Worm (Caenorhabditis elegans) whole organism, midembryonic: Measurements from ENCODE around the gene nemt-1.
A peak's percentile ranks its signal among the peaks of the same experiment; 100 is the strongest.

Experiments
- T22C8.4 ChIP-seq: fragments of 200-800 bp; sonication (Bioruptor generic); IDR thresholded peaks from 2 replicates; pipeline ENCODE4 v1.3.6; 2022; ENCODE audit warnings: missing genetic modification characterization, missing compliant biosample characterization
- cog-1 ChIP-seq: sonication (generic microtip); optimal IDR thresholded peaks from 2 replicates; lab custom pipeline; 2016; ENCODE audit warnings: missing genetic modification characterization, missing compliant biosample characterization
- flt-1 ChIP-seq: fragments of 200-800 bp; sonication (Bioruptor generic); IDR thresholded peaks from 2 replicates; pipeline ENCODE4 v1.3.6; 2022; ENCODE audit warnings: missing genetic modification characterization, missing compliant biosample characterization
- klf-2 ChIP-seq: fragments of 200-800 bp; sonication (Bioruptor generic); conservative IDR thresholded peaks from 2 replicates; pipeline ENCODE4 v1.3.6; 2022; ENCODE audit warnings: missing genetic modification reagents, missing genetic modification characterization, missing compliant biosample characterization
- med-1 ChIP-seq: sonication (generic microtip); optimal IDR thresholded peaks from 2 replicates; lab custom pipeline; 2017; ENCODE audit warnings: missing genetic modification characterization, mild to moderate bottlenecking, missing compliant biosample characterization, antibody characterized with exemption, missing genetic modification reagents; ENCODE audit not compliant: insufficient read depth
- ref-1 ChIP-seq: fragments of 200-800 bp; sonication (Bioruptor generic); conservative IDR thresholded peaks from 2 replicates; pipeline ENCODE4 v1.3.6; 2022; ENCODE audit warnings: missing genetic modification reagents, missing genetic modification characterization, missing compliant biosample characterization
- tab-1 ChIP-seq: fragments of 200-800 bp; sonication (Bioruptor generic); IDR thresholded peaks from 2 replicates; pipeline ENCODE4 v1.3.6; 2022; ENCODE audit warnings: missing genetic modification characterization, missing compliant biosample characterization
- ztf-23 ChIP-seq: fragments of 200-800 bp; sonication (Bioruptor generic); IDR thresholded peaks from 2 replicates; pipeline ENCODE4 v1.3.6; 2022; ENCODE audit warnings: missing genetic modification reagents, missing genetic modification characterization, missing compliant biosample characterization
- ztf-29 ChIP-seq: fragments of 200-800 bp; sonication (Bioruptor generic); IDR thresholded peaks from 2 replicates; pipeline ENCODE4 v1.3.6; 2022; ENCODE audit warnings: missing genetic modification reagents, missing genetic modification characterization, missing compliant biosample characterization

The nemt-1 gene

DNA sequence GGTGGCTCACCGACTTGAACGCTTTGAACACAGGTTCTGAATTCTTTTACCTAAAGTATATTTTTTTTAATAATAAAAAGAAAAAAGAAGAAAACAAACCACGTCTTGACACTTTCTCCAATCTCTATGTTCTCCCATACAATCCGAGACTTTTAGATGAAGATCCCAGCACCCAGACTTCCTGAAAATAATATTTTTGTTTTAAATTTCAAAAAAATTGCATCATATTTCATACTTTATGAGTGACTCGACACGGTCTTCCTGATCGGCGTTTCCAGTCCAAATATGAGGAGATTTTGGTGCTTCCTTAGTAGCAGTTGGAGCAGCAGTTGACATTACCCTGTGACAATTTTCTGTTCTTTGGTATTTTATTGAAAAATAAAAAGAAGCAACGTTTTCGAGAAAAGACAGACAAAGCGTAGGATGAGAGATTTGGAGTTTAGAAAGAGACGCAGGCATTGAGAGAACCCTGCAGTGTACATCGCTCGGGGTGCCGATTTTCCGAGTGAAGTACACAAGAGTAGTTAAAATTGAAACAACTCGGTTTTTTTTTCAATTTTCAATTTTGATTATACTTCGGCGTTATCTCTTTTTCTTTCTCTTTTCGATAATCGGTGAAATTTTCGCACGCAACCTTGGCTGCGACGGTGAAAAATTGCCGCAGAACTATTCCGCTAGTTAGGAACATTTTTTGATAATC, 16.5 kb upstream of the nemt-1 start, which contains the start of the genes coa-4 and T20D3.14:
TSS of gene coa-4 (minus strand) at position 51 of the 700 bp plus-strand sequence.
TSS of gene T20D3.14 (minus strand) at position 358 of the 700 bp plus-strand sequence.
- no peak for TF ChIP-seq ztf-29 (GFP tag; lab: Robert Waterston, UW)
- no peak for TF ChIP-seq flt-1 (GFP tag; lab: Robert Waterston, UW)
- no peak for TF ChIP-seq T22C8.4
- no peak for TF ChIP-seq cog-1
- no peak for TF ChIP-seq ztf-23 (GFP tag; lab: Robert Waterston, UW)
- no peak for TF ChIP-seq med-1 (GFP tag; lab: Kevin White, UChicago)
- no peak for TF ChIP-seq tab-1 (GFP tag; lab: Robert Waterston, UW)
- no peak for TF ChIP-seq klf-2 (GFP tag; lab: Robert Waterston, UW)
- TF ChIP-seq ref-1 (GFP tag; lab: Robert Waterston, UW), result no peak

DNA sequence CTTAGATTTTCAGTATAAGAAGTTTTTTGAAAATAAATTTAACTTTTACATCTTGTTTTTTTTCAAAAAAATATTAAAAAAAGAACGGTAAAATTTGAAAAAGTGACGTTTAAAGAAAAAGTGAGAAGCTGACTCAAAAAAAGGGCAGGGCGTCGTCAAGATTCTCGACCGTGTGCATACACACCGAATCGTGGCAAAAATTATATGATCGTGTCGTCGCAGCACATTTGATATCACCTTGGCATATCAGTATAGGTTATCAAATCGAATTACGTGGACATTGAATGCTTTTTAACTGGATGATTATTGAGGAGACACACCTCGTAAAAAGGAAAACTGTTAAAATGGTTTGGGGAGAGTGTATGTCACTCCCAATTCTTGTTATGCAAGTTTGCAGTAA, 13.8 kb upstream of the nemt-1 start:
- TF ChIP-seq ref-1 (GFP tag; lab: Robert Waterston, UW) (no peak), flt-1 (GFP tag; lab: Robert Waterston, UW) (no peak), ztf-23 (GFP tag; lab: Robert Waterston, UW) (no peak), klf-2 (GFP tag; lab: Robert Waterston, UW) (no peak), med-1 (GFP tag; lab: Kevin White, UChicago) (no peak), tab-1 (GFP tag; lab: Robert Waterston, UW) (no peak), ztf-29 (GFP tag; lab: Robert Waterston, UW) (no peak), cog-1 (no peak), T22C8.4 (no peak)

DNA sequence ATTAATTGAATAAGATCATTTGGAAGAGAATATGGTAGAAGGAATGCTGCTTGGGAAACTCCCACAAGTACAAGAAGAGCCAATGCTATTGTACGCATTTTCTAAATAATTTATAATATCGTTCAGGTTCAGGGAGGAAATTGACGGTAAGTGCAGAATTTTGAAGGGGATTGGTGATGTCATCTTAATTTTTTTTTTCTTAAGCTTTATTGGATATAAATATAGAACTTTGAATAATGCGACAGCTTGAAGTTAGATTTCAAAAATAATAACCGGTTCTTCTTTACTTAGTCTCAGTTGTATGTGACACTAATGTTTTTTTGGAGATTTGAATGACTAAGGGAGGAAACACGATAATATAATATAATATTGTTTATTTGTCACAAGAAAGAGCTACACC, 11.5 kb upstream of the nemt-1 start, which contains the start of gene nspg-7.1:
TSS of gene nspg-7.1 (minus strand) at position 101 of the 400 bp plus-strand sequence.
- TF ChIP-seq cog-1 (no peak), ztf-23 (GFP tag; lab: Robert Waterston, UW) (no peak), klf-2 (GFP tag; lab: Robert Waterston, UW) (no peak), med-1 (GFP tag; lab: Kevin White, UChicago) (no peak), flt-1 (GFP tag; lab: Robert Waterston, UW) (no peak), tab-1 (GFP tag; lab: Robert Waterston, UW) (no peak), T22C8.4 (no peak), ref-1 (GFP tag; lab: Robert Waterston, UW) (no peak), ztf-29 (GFP tag; lab: Robert Waterston, UW) (no peak)

DNA sequence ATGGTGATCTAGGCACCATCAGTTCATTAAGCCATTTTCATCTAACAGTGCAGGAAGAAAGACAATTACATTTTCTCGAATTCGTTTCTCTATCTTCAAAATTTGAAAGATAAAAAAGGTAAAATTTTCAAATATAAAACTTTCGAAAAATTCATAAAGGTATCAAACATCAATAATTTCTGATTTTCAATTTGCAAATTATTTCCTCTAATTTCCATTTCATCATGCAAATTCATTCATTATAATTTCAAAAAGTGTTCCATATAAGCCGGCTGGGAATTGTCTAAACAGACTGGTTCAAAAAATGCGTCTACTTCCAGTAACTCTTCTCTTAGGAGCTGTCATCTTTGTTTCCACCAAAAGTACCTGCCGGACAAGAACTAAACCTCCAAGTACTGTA, 8.5 kb upstream of the nemt-1 start, which contains the start of gene clec-183:
TSS of gene clec-183 (plus strand) at position 301 of the 400 bp plus-strand sequence.
- no peak for TF ChIP-seq ztf-23 (GFP tag; lab: Robert Waterston, UW)
- TF ChIP-seq cog-1, result no peak
- no peak for TF ChIP-seq T22C8.4
- TF ChIP-seq tab-1 (GFP tag; lab: Robert Waterston, UW), result no peak
- no peak for TF ChIP-seq ztf-29 (GFP tag; lab: Robert Waterston, UW)
- TF ChIP-seq med-1 (GFP tag; lab: Kevin White, UChicago), result no peak
- TF ChIP-seq ref-1 (GFP tag; lab: Robert Waterston, UW), result no peak
- TF ChIP-seq klf-2 (GFP tag; lab: Robert Waterston, UW), result no peak
- no peak for TF ChIP-seq flt-1 (GFP tag; lab: Robert Waterston, UW)

DNA sequence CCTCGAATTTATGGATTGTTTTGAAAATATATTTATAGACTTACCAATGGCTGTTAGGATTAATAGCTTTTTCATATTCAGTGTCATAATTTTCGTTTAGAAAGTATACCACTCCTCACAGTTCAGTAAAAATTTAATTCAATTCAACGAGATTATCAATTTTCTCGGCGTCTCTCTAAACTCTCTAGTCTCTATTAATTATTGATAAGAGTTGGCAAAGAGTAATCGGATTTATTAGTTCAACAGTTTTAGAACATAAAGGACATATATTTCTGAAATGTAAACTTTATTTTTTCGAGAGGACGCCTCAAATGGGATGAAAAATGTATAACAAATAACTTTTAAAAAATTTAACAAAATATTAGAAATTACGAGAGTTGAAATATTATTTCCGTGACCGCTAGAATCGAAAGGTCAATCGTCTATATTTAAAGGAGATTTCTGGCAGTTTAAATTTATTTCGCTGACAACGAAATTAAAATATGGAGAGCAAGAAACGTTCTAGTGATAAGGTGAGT, 4.8 kb upstream of the nemt-1 start, which contains the start of the genes nspg-11 and F49C12.15:
TSS of gene nspg-11 (minus strand) at position 101 of the 518 bp plus-strand sequence.
TSS of gene F49C12.15 (plus strand) at position 468 of the 518 bp plus-strand sequence.
- no peak for TF ChIP-seq T22C8.4
- TF ChIP-seq ztf-29 (GFP tag; lab: Robert Waterston, UW), result no peak
- TF ChIP-seq med-1 (GFP tag; lab: Kevin White, UChicago), result no peak
- no peak for TF ChIP-seq cog-1
- no peak for TF ChIP-seq ztf-23 (GFP tag; lab: Robert Waterston, UW)
- no peak for TF ChIP-seq klf-2 (GFP tag; lab: Robert Waterston, UW)
- TF ChIP-seq tab-1 (GFP tag; lab: Robert Waterston, UW), result no peak
- TF ChIP-seq flt-1 (GFP tag; lab: Robert Waterston, UW), result no peak
- TF ChIP-seq ref-1 (GFP tag; lab: Robert Waterston, UW), result no peak

DNA sequence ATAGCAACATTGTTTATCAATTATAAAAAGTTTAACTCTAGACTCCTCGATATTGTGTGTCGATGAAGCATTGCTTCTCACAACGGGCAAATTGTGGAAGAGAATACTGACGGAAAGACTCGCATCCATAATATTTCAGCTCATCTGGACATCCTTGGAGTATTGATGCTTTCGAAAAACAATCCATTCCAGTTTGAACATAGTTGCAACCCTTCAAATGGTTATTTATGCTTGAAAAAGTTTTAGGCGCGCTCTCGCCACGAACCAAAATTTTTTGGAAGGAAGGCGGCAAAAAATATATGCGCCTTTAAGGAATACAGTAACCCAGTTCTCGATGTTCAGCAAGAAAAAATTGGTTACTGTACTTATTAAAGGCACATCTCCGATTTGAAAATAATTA, 3.2 kb upstream of the nemt-1 start:
- TF ChIP-seq med-1 (GFP tag; lab: Kevin White, UChicago), result no peak
- no peak for TF ChIP-seq tab-1 (GFP tag; lab: Robert Waterston, UW)
- no peak for TF ChIP-seq T22C8.4

DNA sequence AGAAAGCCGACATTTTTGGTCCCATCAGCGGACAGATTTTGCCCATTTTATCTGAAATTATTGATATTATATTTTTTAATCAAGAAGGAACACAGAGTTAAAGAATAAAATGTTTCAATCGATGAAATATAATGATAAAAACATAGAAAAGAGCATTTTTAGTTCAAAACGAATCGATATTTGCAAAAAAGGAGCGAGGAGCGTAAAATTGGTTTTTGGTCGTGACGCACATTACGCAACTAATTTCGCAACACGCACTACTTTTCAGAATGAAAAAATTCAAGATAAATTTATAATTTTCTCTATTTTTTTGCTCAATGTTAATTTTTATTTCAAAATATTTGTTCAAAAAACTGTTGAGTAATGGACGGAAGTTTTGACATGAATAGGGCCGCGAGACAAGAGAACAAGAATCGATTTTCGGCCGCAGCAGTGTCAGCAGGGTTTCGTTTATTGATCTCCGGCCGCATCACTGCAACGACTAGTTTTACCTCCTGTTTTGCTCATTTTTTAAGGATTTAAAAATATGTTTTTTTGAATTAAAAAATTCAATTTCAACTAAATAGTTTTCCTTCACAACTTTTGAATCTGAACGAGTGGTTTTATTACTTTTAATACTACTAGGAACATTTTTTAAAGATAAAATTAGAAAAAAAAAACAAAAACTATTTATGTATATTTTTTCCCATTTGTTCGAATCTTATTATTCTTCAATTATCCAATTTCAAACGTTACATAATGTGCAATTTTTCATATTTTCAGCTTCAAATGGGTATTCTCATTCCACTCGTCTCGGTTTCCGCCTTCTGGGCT, 2.0 kb upstream of the nemt-1 start, which contains the start of the genes F49C12.12 and vha-17:
TSS of gene F49C12.12 (minus strand) at position 51 of the 813 bp plus-strand sequence.
TSS of gene vha-17 (plus strand) at position 763 of the 813 bp plus-strand sequence.
- no peak for TF ChIP-seq ref-1 (GFP tag; lab: Robert Waterston, UW)
- TF ChIP-seq tab-1 (GFP tag; lab: Robert Waterston, UW), result no peak
- TF ChIP-seq med-1 (GFP tag; lab: Kevin White, UChicago), result no peak
- TF ChIP-seq T22C8.4, result 0 out of 2 replicates have a peak, but pooled peaks have one; percentile 46

DNA sequence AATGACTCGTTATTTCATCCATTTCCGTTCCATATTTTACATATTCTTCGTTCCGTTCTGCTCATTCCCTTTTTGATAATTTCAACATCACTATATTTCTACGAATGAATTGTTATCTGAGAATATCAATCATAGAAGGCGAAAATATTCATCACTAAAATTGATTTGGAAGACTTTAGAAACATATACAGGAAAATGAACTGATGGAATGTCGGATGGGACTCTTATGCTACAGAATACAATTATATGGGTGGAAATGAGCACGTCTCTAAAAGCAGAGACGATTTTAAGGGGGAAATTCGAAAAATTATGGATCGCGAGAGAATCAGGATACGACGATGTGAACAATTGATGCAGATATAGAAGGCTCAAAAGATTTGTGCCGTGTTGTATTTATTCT, 784 bp upstream of the nemt-1 start:
- TF ChIP-seq ztf-29 (GFP tag; lab: Robert Waterston, UW) (no peak), ztf-23 (GFP tag; lab: Robert Waterston, UW) (no peak), flt-1 (GFP tag; lab: Robert Waterston, UW) (no peak), klf-2 (GFP tag; lab: Robert Waterston, UW) (no peak), ref-1 (GFP tag; lab: Robert Waterston, UW) (no peak), tab-1 (GFP tag; lab: Robert Waterston, UW) (no peak), med-1 (GFP tag; lab: Kevin White, UChicago) (no peak), cog-1 (no peak), T22C8.4 (no peak)
